Fruit fly (Drosophila melanogaster): ENCODE results near the gene Ccm3.
A peak's percentile ranks its signal among the peaks of the same experiment; 100 is the strongest.

Gene Ccm3

dm6 chr3R:15408131-15408731 is 36.5 kb downstream of the Ccm3 start, which contains the start of gene Atx2 (continued):
- TF ChIP-seq trh (GFP tag; optimal IDR thresholded peaks at IDR 0.05): no peak
- no peak for TF ChIP-seq cwo (GFP tag; optimal IDR thresholded peaks at IDR 0.05)
- no peak for TF ChIP-seq CG14667 (GFP tag; IDR thresholded peaks at IDR 0.05)
- TF ChIP-seq Max (GFP tag; optimal IDR thresholded peaks at IDR 0.05): peak; percentile 37
- peak; percentile 30 for TF ChIP-seq CG13775 (GFP tag; optimal IDR thresholded peaks at IDR 0.05)
- TF ChIP-seq Asciz (GFP tag; optimal IDR thresholded peaks at IDR 0.05): peak; percentile 12
- no peak for TF ChIP-seq CG17568 (GFP tag; optimal IDR thresholded peaks at IDR 0.05)
- peak; percentile 14 for TF ChIP-seq disco-r (GFP tag; optimal IDR thresholded peaks at IDR 0.05)
- peak; percentile 6 for TF ChIP-seq CG4282 (GFP tag; optimal IDR thresholded peaks at IDR 0.05)
- TF ChIP-seq pita (GFP tag; optimal IDR thresholded peaks at IDR 0.05): no peak
- TF ChIP-seq lov (optimal IDR thresholded peaks at IDR 0.05): no peak
- TF ChIP-seq lov (GFP tag; IDR thresholded peaks at IDR 0.05): peak; percentile 71; the same call in 1 of the 3 replicates
- TF ChIP-seq CG42726 (GFP tag; IDR thresholded peaks at IDR 0.05; ENCODE audit: partially characterized antibody): peak; percentile 82
- TF ChIP-seq Taf1 (GFP tag; IDR thresholded peaks at IDR 0.05): no peak
- TF ChIP-seq jing (GFP tag; optimal IDR thresholded peaks at IDR 0.05): no peak
- no peak for TF ChIP-seq CG1529 (GFP tag; optimal IDR thresholded peaks at IDR 0.05)
- TF ChIP-seq pzg (GFP tag; optimal IDR thresholded peaks at IDR 0.05): peak; percentile 90
- TF ChIP-seq Sin3A (optimal IDR thresholded peaks at IDR 0.05): peak; percentile 98
- TF ChIP-seq CG7786 (GFP tag; optimal IDR thresholded peaks at IDR 0.05): peak; percentile 8
- TF ChIP-seq CHES-1-like (GFP tag; optimal IDR thresholded peaks at IDR 0.05): peak; percentile 68
- TF ChIP-seq Dad (GFP tag; optimal IDR thresholded peaks at IDR 0.05): peak; percentile 25
- 0 out of 3 replicates have a peak, but pooled peaks have one; percentile 16 for TF ChIP-seq CG6175 (GFP tag; IDR thresholded peaks at IDR 0.05)
- peak; percentile 32; the same call in 1 of the 2 replicates for TF ChIP-seq ranshi (GFP tag; IDR thresholded peaks at IDR 0.05)
- no peak for TF ChIP-seq CG15479 (GFP tag; optimal IDR thresholded peaks at IDR 0.05)
- TF ChIP-seq pum (GFP tag; optimal IDR thresholded peaks at IDR 0.05): peak; percentile 19
- TF ChIP-seq Bteb2 (GFP tag; optimal IDR thresholded peaks at IDR 0.05): peak; percentile 24
- peak; percentile 7 for TF ChIP-seq nerfin-1 (tag; optimal IDR thresholded peaks at IDR 0.05)
- no peak for TF ChIP-seq B-H2 (GFP tag; optimal IDR thresholded peaks at IDR 0.05)
- no peak for TF ChIP-seq Fer3 (tag; optimal IDR thresholded peaks at IDR 0.05)
- no peak for TF ChIP-seq CG31365 (tag; optimal IDR thresholded peaks at IDR 0.05)
- peak; percentile 44 for TF ChIP-seq H2.0 (GFP tag; IDR thresholded peaks at IDR 0.05)
- TF ChIP-seq Dp (GFP tag; optimal IDR thresholded peaks at IDR 0.05): peak; percentile 97
- TF ChIP-seq exex (tag; optimal IDR thresholded peaks at IDR 0.05): no peak
- TF ChIP-seq en (GFP tag; optimal IDR thresholded peaks at IDR 0.05): no peak
- no peak for TF ChIP-seq CG11696 (GFP tag; IDR thresholded peaks at IDR 0.05)
- TF ChIP-seq CG17361 (GFP tag; IDR thresholded peaks at IDR 0.05): peak; percentile 38; the same call in 2 of the 3 replicates
- TF ChIP-seq CG2678 (tag; optimal IDR thresholded peaks at IDR 0.05): no peak
- no peak for TF ChIP-seq CG7357 (GFP tag; IDR thresholded peaks at IDR 0.05)
- no peak for TF ChIP-seq Elba2 (GFP tag; optimal IDR thresholded peaks at IDR 0.05)
- TF ChIP-seq grn (GFP tag; optimal IDR thresholded peaks at IDR 0.05): no peak
- peak; percentile 14; the same call in 1 of the 2 replicates for TF ChIP-seq onecut (GFP tag; IDR thresholded peaks at IDR 0.05)
- no peak for TF ChIP-seq unpg (GFP tag; optimal IDR thresholded peaks at IDR 0.05)
- TF ChIP-seq Atf3 (GFP tag; optimal IDR thresholded peaks at IDR 0.05): no peak
- peak; percentile 42 for TF ChIP-seq CG17829 (tag; optimal IDR thresholded peaks at IDR 0.05)
- peak; percentile 93 for TF ChIP-seq hbn (GFP tag; IDR thresholded peaks at IDR 0.05; ENCODE audit: partially characterized antibody)
- peak; percentile 51 for TF ChIP-seq CG9797 (GFP tag; optimal IDR thresholded peaks at IDR 0.05)
- peak; percentile 76 for TF ChIP-seq CG1603 (tag; optimal IDR thresholded peaks at IDR 0.05)
- no peak for TF ChIP-seq hth (optimal IDR thresholded peaks at IDR 0.05)
- no peak for TF ChIP-seq C15 (GFP tag; IDR thresholded peaks at IDR 0.05)
- TF ChIP-seq CoRest (tag; optimal IDR thresholded peaks at IDR 0.05): peak; percentile 56
- no peak for TF ChIP-seq Mrtf (GFP tag; IDR thresholded peaks at IDR 0.05)
